Worm (Caenorhabditis elegans) whole organism, young adult: ENCODE data around the gene his-48.

Experiments used
- B0019.2 ChIP-seq: fragments of 200-800 bp; sonication (Bioruptor generic); conservative IDR thresholded peaks from 2 replicates; pipeline ENCODE4 v1.3.6; 2022; ENCODE audit warnings: missing genetic modification reagents, missing genetic modification characterization, missing compliant biosample characterization
- D2030.7 ChIP-seq: fragments of 200-800 bp; sonication (Bioruptor generic); IDR thresholded peaks from 2 replicates; pipeline ENCODE4 v1.3.6; 2022; ENCODE audit warnings: missing genetic modification reagents, missing genetic modification characterization, missing compliant biosample characterization
- F10E7.11 ChIP-seq: sonication (generic microtip); optimal IDR thresholded peaks from 2 replicates; lab custom pipeline; 2017; ENCODE audit warnings: mild to moderate bottlenecking, missing genetic modification characterization, moderate library complexity, missing compliant biosample characterization
- Y79H2A.3 ChIP-seq: fragments of 200-800 bp; sonication (Bioruptor generic); conservative IDR thresholded peaks from 2 replicates; pipeline ENCODE4 v1.3.6; 2022; ENCODE audit warnings: missing genetic modification reagents, missing genetic modification characterization, missing compliant biosample characterization
- Y95B8A.8 ChIP-seq: fragments of 200-800 bp; sonication (Bioruptor generic); IDR thresholded peaks from 2 replicates; pipeline ENCODE4 v1.3.6; 2022; ENCODE audit warnings: missing genetic modification reagents, missing genetic modification characterization, missing compliant biosample characterization
- attf-5 ChIP-seq: fragments of 200-800 bp; sonication (Bioruptor generic); optimal IDR thresholded peaks from 2 replicates; lab custom pipeline; 2018; ENCODE audit warnings: mild to moderate bottlenecking, missing genetic modification characterization, missing compliant biosample characterization
- ceh-100 ChIP-seq: fragments of 200-800 bp; sonication (Bioruptor generic); IDR thresholded peaks from 2 replicates; pipeline ENCODE4 v1.3.6; 2022; ENCODE audit warnings: missing genetic modification reagents, missing genetic modification characterization, missing compliant biosample characterization
- ceh-91 ChIP-seq: fragments of 200-800 bp; sonication (Bioruptor generic); IDR thresholded peaks from 2 replicates; pipeline ENCODE4 v1.3.6; 2022; ENCODE audit warnings: missing genetic modification reagents, missing genetic modification characterization, missing compliant biosample characterization
- efl-1 ChIP-seq: fragments of 150-350 bp; optimal IDR thresholded peaks from 2 replicates; lab custom pipeline; 2014; ENCODE audit warnings: missing biosample characterization, missing genetic modification reagents, missing genetic modification characterization
- egl-18 ChIP-seq: fragments of 200-800 bp; sonication (Bioruptor generic); IDR thresholded peaks from 2 replicates; pipeline ENCODE4 v1.3.6; 2022; ENCODE audit warnings: missing genetic modification reagents, missing genetic modification characterization, missing compliant biosample characterization
- lsl-1 ChIP-seq: fragments of 200-800 bp; sonication (Bioruptor generic); optimal IDR thresholded peaks from 2 replicates; lab custom pipeline; 2018; ENCODE audit warnings: mild to moderate bottlenecking, missing genetic modification characterization, moderate library complexity, missing compliant biosample characterization
- madf-3 ChIP-seq: fragments of 200-800 bp; sonication (Bioruptor generic); IDR thresholded peaks from 2 replicates; pipeline ENCODE4 v1.3.6; 2022; ENCODE audit warnings: missing genetic modification reagents, missing genetic modification characterization, missing compliant biosample characterization
- madf-8 ChIP-seq: fragments of 200-800 bp; sonication (Bioruptor generic); conservative IDR thresholded peaks from 2 replicates; pipeline ENCODE4 v1.3.6; 2022; ENCODE audit warnings: missing genetic modification reagents, missing genetic modification characterization, missing compliant biosample characterization
- snpc-1.3 ChIP-seq: sonication (generic microtip); optimal IDR thresholded peaks from 2 replicates; lab custom pipeline; 2017; ENCODE audit warnings: missing genetic modification characterization, mild to moderate bottlenecking, missing compliant biosample characterization, antibody characterized with exemption, moderate library complexity, missing genotype, missing genetic modification reagents; ENCODE audit not compliant: insufficient read depth
- xnd-1 ChIP-seq: sonication (generic microtip); optimal IDR thresholded peaks from 2 replicates; lab custom pipeline; 2016; ENCODE audit warnings: missing genotype, missing genetic modification reagents, missing genetic modification characterization, missing compliant biosample characterization
- ztf-28 ChIP-seq: fragments of 200-800 bp; sonication (Bioruptor generic); IDR thresholded peaks from 2 replicates; pipeline ENCODE4 v1.3.6; 2022; ENCODE audit warnings: missing genetic modification reagents, missing genetic modification characterization, missing compliant biosample characterization

The his-48 gene

DNA sequence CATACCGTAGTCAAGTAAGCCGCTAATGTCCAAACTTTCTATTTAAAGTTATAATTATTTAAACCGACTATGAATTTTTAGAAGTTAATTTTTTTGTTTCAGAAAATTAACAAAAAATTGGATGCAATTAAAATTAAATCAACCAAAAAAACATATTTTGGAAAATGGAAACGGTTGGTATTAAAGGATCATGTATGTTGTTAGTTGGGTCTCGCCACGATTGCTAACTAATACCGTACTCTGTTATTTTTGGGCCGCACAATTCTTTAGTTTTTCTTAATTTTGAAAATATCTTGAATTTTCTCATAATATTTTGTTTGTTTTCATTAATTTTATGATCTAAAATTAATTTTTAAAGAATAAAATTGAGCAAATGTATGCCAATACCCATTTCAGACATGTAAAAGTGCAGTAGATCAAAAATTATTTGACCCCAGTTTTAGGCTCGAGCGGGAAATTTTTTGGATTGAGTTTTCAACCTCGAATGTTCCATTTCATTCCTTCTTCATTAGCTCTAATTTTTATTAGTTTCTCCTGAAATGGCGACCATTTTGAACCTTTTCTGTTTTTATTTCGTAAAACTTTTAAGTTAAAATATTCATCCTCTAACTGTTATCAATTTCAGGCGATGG is 47.9 kb downstream of the his-48 start, which contains the start of gene cbd-1 (continued):
- TF ChIP-seq D2030.7 (GFP tag; lab: Robert Waterston, UW), result peak; percentile 83
- TF ChIP-seq F10E7.11 (tag; lab: Kevin White, UChicago), result no peak
- peak; percentile 92 for TF ChIP-seq lsl-1 (GFP tag; lab: Kevin White, UChicago)
- TF ChIP-seq ceh-100 (GFP tag; lab: Robert Waterston, UW), result no peak
- no peak for TF ChIP-seq snpc-1.3 (tag; lab: Kevin White, UChicago)
- no peak for TF ChIP-seq attf-5 (GFP tag; lab: Kevin White, UChicago)
- peak; percentile 85 for TF ChIP-seq xnd-1 (tag; lab: Kevin White, UChicago)
- peak; percentile 70; the same call in 1 of the 2 replicates for TF ChIP-seq Y79H2A.3 (GFP tag; lab: Robert Waterston, UW)
- TF ChIP-seq ceh-91 (GFP tag; lab: Robert Waterston, UW), result peak; percentile 91
- 0 out of 2 replicates have a peak, but pooled peaks have one; percentile 57 for TF ChIP-seq Y95B8A.8 (GFP tag; lab: Robert Waterston, UW)
- TF ChIP-seq madf-3, result 0 out of 2 replicates have a peak, but pooled peaks have one; percentile 76
- no peak for TF ChIP-seq ztf-28 (GFP tag; lab: Robert Waterston, UW)
- peak; percentile 96 for TF ChIP-seq efl-1 (GFP tag; lab: Kevin White, UChicago)
- TF ChIP-seq B0019.2, result peak; percentile 26; the same call in 1 of the 2 replicates
- TF ChIP-seq egl-18 (GFP tag; lab: Robert Waterston, UW), result no peak
- peak; percentile 92 for TF ChIP-seq madf-8
